Worm (Caenorhabditis elegans): ENCODE measurements around the gene C27C12.4.

- TF ChIP-seq jun-1 (tag; optimal IDR thresholded peaks at IDR 0.05) (no peak), dpl-1 (GFP tag; optimal IDR thresholded peaks at IDR 0.05) (no peak), mab-9 (GFP tag; IDR thresholded peaks at IDR 0.05) (no peak), lsy-2 (tag; optimal IDR thresholded peaks at IDR 0.05) (no peak), elt-2 (tag; optimal IDR thresholded peaks at IDR 0.05) (no peak)
Observed at ce11 chrX:14894845-14895244, 41.0 kb downstream of the C27C12.4 start, which contains the start of gene nac-1.
